Worm (Caenorhabditis elegans): ENCODE data around the gene gcs-1.

The gcs-1 gene

DNA sequence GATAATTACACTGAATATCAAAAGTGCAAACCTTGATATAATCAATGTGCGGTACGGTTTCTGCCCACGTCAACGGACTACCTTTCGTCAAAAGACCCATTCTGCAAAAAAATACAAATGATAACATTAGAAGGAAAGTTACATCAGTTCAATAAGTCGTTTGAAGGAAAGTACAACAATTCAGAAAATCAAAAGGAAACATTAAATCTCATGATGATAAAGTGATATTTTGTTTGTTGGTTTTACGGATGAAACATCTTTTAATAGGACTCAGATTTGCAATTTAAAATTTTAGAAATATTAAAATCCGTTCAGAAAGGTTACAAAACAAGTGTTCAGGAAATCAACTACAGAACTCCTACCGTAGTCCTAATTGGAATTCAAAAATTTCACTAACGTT lies at the start of gene gcs-1:
TSS of gene gcs-1 (minus strand) at position 101 of the 400 bp plus-strand sequence.
- no peak for TF ChIP-seq hlh-15 (tag; optimal IDR thresholded peaks at IDR 0.05)
- no peak for TF ChIP-seq zip-5 (tag; optimal IDR thresholded peaks at IDR 0.05)
- TF ChIP-seq che-1 (tag; optimal IDR thresholded peaks at IDR 0.05): no peak
- no peak for TF ChIP-seq pat-9 (tag; optimal IDR thresholded peaks at IDR 0.05)
- TF ChIP-seq eyg-1 (tag; optimal IDR thresholded peaks at IDR 0.05): no peak
- TF ChIP-seq odd-2 (tag; optimal IDR thresholded peaks at IDR 0.05): no peak
- no peak for TF ChIP-seq ref-2 (tag; optimal IDR thresholded peaks at IDR 0.05)
- no peak for TF ChIP-seq ceh-48 (tag; optimal IDR thresholded peaks at IDR 0.05)
- no peak for TF ChIP-seq pha-4 (tag; optimal IDR thresholded peaks at IDR 0.05)
- no peak for TF ChIP-seq elt-4 (tag; optimal IDR thresholded peaks at IDR 0.05)
- TF ChIP-seq ama-1 (optimal IDR thresholded peaks at IDR 0.05): no peak
- no peak for TF ChIP-seq hlh-8 (tag; optimal IDR thresholded peaks at IDR 0.05)
- TF ChIP-seq gmeb-2 (tag; optimal IDR thresholded peaks at IDR 0.05): no peak
- no peak for TF ChIP-seq ceh-18 (tag; optimal IDR thresholded peaks at IDR 0.05)

DNA sequence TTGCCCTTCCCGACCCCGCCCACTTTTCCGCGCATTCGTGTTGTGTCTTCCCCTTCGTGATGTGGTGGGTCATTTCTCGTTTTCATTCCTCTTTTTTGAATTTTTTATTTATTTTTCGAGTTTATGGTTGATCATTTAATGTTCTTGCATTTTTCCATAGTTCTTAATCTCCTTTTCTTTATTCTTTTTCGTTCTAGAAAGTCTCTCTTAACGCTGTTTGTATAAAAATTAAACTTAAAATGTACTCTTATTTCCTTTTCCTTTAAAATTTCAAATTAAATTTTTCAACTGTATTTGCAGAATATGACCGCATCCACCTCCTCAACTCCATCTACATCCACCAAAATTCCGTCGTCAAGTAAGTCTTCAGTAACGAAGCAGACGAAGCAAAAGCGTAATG lies 48.2 kb upstream of the gcs-1 start, which contains the start of gene hlh-3:
TSS of gene hlh-3 (plus strand) at position 301 of the 400 bp plus-strand sequence.
- TF ChIP-seq ref-2 (tag; optimal IDR thresholded peaks at IDR 0.05) (no peak), elt-4 (tag; optimal IDR thresholded peaks at IDR 0.05) (no peak), lin-11 (tag; optimal IDR thresholded peaks at IDR 0.05) (no peak), gmeb-2 (tag; optimal IDR thresholded peaks at IDR 0.05) (no peak), fkh-6 (tag; optimal IDR thresholded peaks at IDR 0.05) (no peak), zip-5 (tag; optimal IDR thresholded peaks at IDR 0.05) (no peak), hlh-30 (tag; optimal IDR thresholded peaks at IDR 0.05; ENCODE audit: insufficient read depth) (no peak), T23F11.4 (GFP tag; optimal IDR thresholded peaks at IDR 0.05) (no peak), ets-4 (tag; optimal IDR thresholded peaks at IDR 0.05) (no peak), unc-3 (GFP tag; conservative IDR thresholded peaks at IDR 0.05) (no peak), unc-3 (tag; optimal IDR thresholded peaks at IDR 0.05) (no peak), tbx-7 (tag; optimal IDR thresholded peaks at IDR 0.05) (no peak), ceh-30 (tag; optimal IDR thresholded peaks at IDR 0.05) (no peak), K02D7.2 (tag; optimal IDR thresholded peaks at IDR 0.05) (no peak), odd-2 (tag; optimal IDR thresholded peaks at IDR 0.05) (no peak), Y22D7AL.16 (tag; optimal IDR thresholded peaks at IDR 0.05) (no peak), ceh-24 (tag; optimal IDR thresholded peaks at IDR 0.05) (no peak), fkh-10 (GFP tag; optimal IDR thresholded peaks at IDR 0.05) (no peak)

DNA sequence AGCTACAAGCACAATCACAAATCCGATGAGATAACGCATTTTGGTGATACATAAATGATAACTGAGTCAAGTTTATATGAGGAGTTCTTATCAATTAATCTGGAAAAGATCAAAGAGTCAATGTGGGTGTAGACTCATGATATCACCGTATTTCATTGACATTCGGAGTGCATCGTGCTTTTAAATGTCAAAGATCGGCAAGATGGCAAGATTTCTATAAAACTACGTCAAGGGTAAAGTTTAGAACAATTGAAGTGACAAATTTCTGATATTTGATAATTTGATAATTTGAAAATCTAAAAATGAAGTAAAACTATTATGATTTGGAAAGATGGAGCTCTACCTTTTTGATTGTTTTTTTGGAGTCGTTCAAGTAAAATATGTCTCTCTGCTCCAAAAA lies 45.0 kb upstream of the gcs-1 start, which contains the start of gene sysm-1:
TSS of gene sysm-1 (minus strand) at position 101 of the 400 bp plus-strand sequence.
- TF ChIP-seq C38D4.7 (GFP tag; optimal IDR thresholded peaks at IDR 0.05) (no peak), nfya-1 (tag; optimal IDR thresholded peaks at IDR 0.05) (no peak), ceh-14 (tag; optimal IDR thresholded peaks at IDR 0.05) (no peak), sdc-2 (tag; optimal IDR thresholded peaks at IDR 0.05) (no peak), pha-2 (tag; optimal IDR thresholded peaks at IDR 0.05) (no peak), madf-2 (tag; optimal IDR thresholded peaks at IDR 0.05) (no peak), ceh-45 (GFP tag; IDR thresholded peaks at IDR 0.05) (no peak), hlh-6 (tag; optimal IDR thresholded peaks at IDR 0.05) (no peak), unc-55 (GFP tag; optimal IDR thresholded peaks at IDR 0.05) (no peak), Y22D7AL.16 (tag; optimal IDR thresholded peaks at IDR 0.05) (no peak), ceh-9 (tag; optimal IDR thresholded peaks at IDR 0.05) (no peak), fkh-6 (tag; optimal IDR thresholded peaks at IDR 0.05) (no peak), pag-3 (tag; optimal IDR thresholded peaks at IDR 0.05; ENCODE audit: borderline replicate concordance) (no peak), npax-4 (tag; optimal IDR thresholded peaks at IDR 0.05) (no peak)

DNA sequence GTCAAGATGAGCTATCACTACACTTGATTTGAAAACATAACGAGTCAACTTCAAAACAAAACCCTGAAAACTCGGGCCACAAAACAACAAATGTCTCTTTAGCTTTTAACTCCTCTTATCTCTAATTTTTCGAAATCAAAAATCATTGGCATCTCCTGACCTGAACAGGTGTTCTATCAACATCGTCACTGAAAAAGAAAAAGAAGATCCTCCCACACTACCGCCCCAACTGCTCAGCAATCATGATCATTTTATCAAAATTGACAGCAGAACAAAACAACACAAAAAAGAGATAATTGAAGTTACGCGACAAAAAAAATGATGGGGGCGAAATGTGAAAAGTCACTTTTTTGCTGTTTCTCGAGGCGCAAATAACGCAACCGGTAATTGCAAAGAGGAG lies 40.2 kb upstream of the gcs-1 start:
- TF ChIP-seq lim-6 (tag; optimal IDR thresholded peaks at IDR 0.05): no peak
- TF ChIP-seq ceh-2 (tag; optimal IDR thresholded peaks at IDR 0.05): no peak
- TF ChIP-seq ceh-6 (GFP tag; optimal IDR thresholded peaks at IDR 0.05): no peak
- no peak for TF ChIP-seq unc-3 (GFP tag; conservative IDR thresholded peaks at IDR 0.05)
- no peak for TF ChIP-seq unc-3 (tag; optimal IDR thresholded peaks at IDR 0.05)
- no peak for TF ChIP-seq ceh-22 (tag; optimal IDR thresholded peaks at IDR 0.05)
- TF ChIP-seq elt-4 (tag; optimal IDR thresholded peaks at IDR 0.05): no peak
- no peak for TF ChIP-seq pax-1 (tag; optimal IDR thresholded peaks at IDR 0.05)
- no peak for TF ChIP-seq nfya-1 (tag; optimal IDR thresholded peaks at IDR 0.05)
- no peak for TF ChIP-seq ceh-14 (tag; optimal IDR thresholded peaks at IDR 0.05)
- no peak for TF ChIP-seq dmd-4 (tag; optimal IDR thresholded peaks at IDR 0.05; ENCODE audit: borderline replicate concordance)
- no peak for TF ChIP-seq tbx-7 (tag; optimal IDR thresholded peaks at IDR 0.05)
- TF ChIP-seq pha-2 (tag; optimal IDR thresholded peaks at IDR 0.05): no peak
- no peak for TF ChIP-seq F13H6.1 (tag; optimal IDR thresholded peaks at IDR 0.05)
- TF ChIP-seq ceh-45 (GFP tag; IDR thresholded peaks at IDR 0.05): no peak
- no peak for TF ChIP-seq sox-4 (tag; optimal IDR thresholded peaks at IDR 0.05)
- no peak for TF ChIP-seq fkh-6 (tag; optimal IDR thresholded peaks at IDR 0.05)
- TF ChIP-seq ahr-1 (tag; optimal IDR thresholded peaks at IDR 0.05): no peak

Measured in whole organism, late embryonic.